Fruit fly (Drosophila melanogaster): ENCODE data around the gene CG32767.

CG32767 gene

dm6 chrX:5025283-5025682 is 59.3 kb downstream of the CG32767 start:
- TF ChIP-seq ovo (GFP tag; optimal IDR thresholded peaks at IDR 0.05), result no peak
- no peak for TF ChIP-seq CG12768 (GFP tag; optimal IDR thresholded peaks at IDR 0.05)

Measured in whole organism, adult.